Fruit fly (Drosophila melanogaster) Kc167 (cell line): ENCODE results near the gene CG16758.

Experiments used
- Myc ChIP-seq: fragments of >200 bp; optimal IDR thresholded peaks from 2 replicates; lab custom pipeline; 2017; ENCODE audit warnings: missing external identifiers
- Sin3A ChIP-seq: fragments of >200 bp; optimal IDR thresholded peaks from 2 replicates; lab custom pipeline; 2018; ENCODE audit warnings: missing external identifiers
- h ChIP-seq: fragments of >200 bp; optimal IDR thresholded peaks from 3 replicates; lab custom pipeline; 2018; ENCODE audit warnings: missing external identifiers
- psq ChIP-seq: fragments of >200 bp; optimal IDR thresholded peaks from 2 replicates; lab custom pipeline; 2017; ENCODE audit warnings: missing external identifiers
- ttk ChIP-seq: sonication (Bioruptor generic); optimal IDR thresholded peaks from 2 replicates; lab custom pipeline; 2017; ENCODE audit warnings: missing external identifiers

- TF ChIP-seq ttk (lab: Kevin White, UChicago) (no peak), Myc (lab: Kevin White, UChicago) (no peak), h (lab: Kevin White, UChicago) (no peak), psq (lab: Kevin White, UChicago) (no peak), Sin3A (no peak)
Observed at dm6 chr3L:2545077-2545453, 41.7 kb upstream of the CG16758 start.
